Worm (Caenorhabditis elegans) whole organism, L4 larva: ENCODE results near the gene fbxa-213.

Experiments used
- F26F4.8 ChIP-seq: fragments of 200-800 bp; sonication (Bioruptor generic); conservative IDR thresholded peaks from 2 replicates; pipeline ENCODE4 v1.3.6; 2022; ENCODE audit warnings: missing genetic modification characterization, missing compliant biosample characterization
- T26A8.4 ChIP-seq: fragments of 200-800 bp; sonication (Bioruptor generic); IDR thresholded peaks from 2 replicates; pipeline ENCODE4 v1.3.6; 2022; ENCODE audit warnings: missing genetic modification characterization, missing compliant biosample characterization
- ama-1 ChIP-seq: fragments of 150-350 bp; optimal IDR thresholded peaks from 2 replicates; lab custom pipeline; 2014; ENCODE audit warnings: inconsistent platforms, mixed read lengths
- daf-12 ChIP-seq: fragments of 150-350 bp; optimal IDR thresholded peaks from 2 replicates; lab custom pipeline; 2014; ENCODE audit warnings: missing biosample characterization, missing genetic modification reagents, missing genetic modification characterization
- egl-27 ChIP-seq: sonication (generic microtip); optimal IDR thresholded peaks from 3 replicates; lab custom pipeline; 2017; ENCODE audit warnings: missing biosample characterization, missing genetic modification reagents, missing genetic modification characterization
- hmg-1.1 ChIP-seq: fragments of 200-800 bp; sonication (Bioruptor generic); IDR thresholded peaks from 2 replicates; pipeline ENCODE4 v1.3.6; 2022; ENCODE audit warnings: missing genetic modification reagents, missing genetic modification characterization, missing compliant biosample characterization
- lin-39 ChIP-seq: fragments of 150-350 bp; optimal IDR thresholded peaks from 2 replicates; lab custom pipeline; 2014; ENCODE audit warnings: missing biosample characterization, missing genetic modification reagents, missing genetic modification characterization
- lsy-2 ChIP-seq, 2 experiments: fragments of 150-350 bp in 1 of 2; sonication (generic microtip) in 1 of 2; optimal IDR thresholded peaks; 2 replicates each; lab custom pipeline; 2014 to 2017; ENCODE audit warnings: missing biosample characterization in 2 of 2, missing genetic modification characterization in 2 of 2
- mdl-1 ChIP-seq, 2 experiments: fragments of 150-350 bp in 1 of 2; sonication (generic microtip) in 1 of 2; optimal IDR thresholded peaks; 2 replicates each; lab custom pipeline; 2014 to 2017; ENCODE audit warnings: missing biosample characterization in 2 of 2, missing genetic modification characterization in 2 of 2
- mep-1 ChIP-seq: fragments of 150-350 bp; sonication (generic microtip); optimal IDR thresholded peaks from 3 replicates; lab custom pipeline; 2014; ENCODE audit warnings: missing biosample characterization, missing genetic modification characterization
- pha-4 ChIP-seq, 2 experiments: fragments of 150-350 bp in 1 of 2; fragments of 200-800 bp in 1 of 2; sonication (Bioruptor generic) in 1 of 2; IDR thresholded peaks in 1 of 2; optimal IDR thresholded peaks in 1 of 2; 2 replicates each; pipeline versions ENCODE4 v1.3.6 to Lab custom; 2014 to 2022; ENCODE audit warnings: missing genetic modification characterization in 2 of 2, missing genetic modification reagents in 2 of 2, missing biosample characterization in 1 of 2, missing compliant biosample characterization in 1 of 2
- skn-1 ChIP-seq: fragments of 150-350 bp; optimal IDR thresholded peaks from 2 replicates; lab custom pipeline; 2014; ENCODE audit warnings: missing biosample characterization, missing genetic modification characterization
- snpc-4 ChIP-seq: fragments of 150-350 bp; optimal IDR thresholded peaks from 2 replicates; lab custom pipeline; 2014; ENCODE audit warnings: missing biosample characterization, missing genetic modification characterization
- zag-1 ChIP-seq: fragments of 150-350 bp; optimal IDR thresholded peaks from 2 replicates; lab custom pipeline; 2014; ENCODE audit warnings: missing biosample characterization, missing genetic modification characterization

ce11 chrV:18266238-18266637 lies 2.4 kb downstream of the fbxa-213 start, which contains the start of gene R10E8.6:
- TF ChIP-seq F26F4.8 (GFP tag; lab: Robert Waterston, UW) (no peak), lin-39 (tag; lab: Kevin White, UChicago) (no peak), lsy-2 (tag; optimal IDR thresholded peaks at IDR 0.05; lab: Kevin White, UChicago) (no peak), snpc-4 (no peak), egl-27 (no peak), mep-1 (tag; lab: Kevin White, UChicago) (no peak), ama-1 (lab: Kevin White, UChicago) (no peak), T26A8.4 (no peak), zag-1 (tag; lab: Kevin White, UChicago) (no peak), mdl-1 (tag; optimal IDR thresholded peaks at IDR 0.05; lab: Kevin White, UChicago) (no peak), hmg-1.1 (GFP tag; lab: Robert Waterston, UW) (no peak), skn-1 (tag; lab: Kevin White, UChicago) (no peak), pha-4 (GFP tag; IDR thresholded peaks at IDR 0.05; lab: Robert Waterston, UW) (no peak), pha-4 (tag; optimal IDR thresholded peaks at IDR 0.05; lab: Kevin White, UChicago) (no peak), daf-12 (tag; lab: Kevin White, UChicago) (no peak)
